Fruit fly (Drosophila melanogaster): ENCODE measurements around the gene BRWD3.

BRWD3 gene

DNA sequence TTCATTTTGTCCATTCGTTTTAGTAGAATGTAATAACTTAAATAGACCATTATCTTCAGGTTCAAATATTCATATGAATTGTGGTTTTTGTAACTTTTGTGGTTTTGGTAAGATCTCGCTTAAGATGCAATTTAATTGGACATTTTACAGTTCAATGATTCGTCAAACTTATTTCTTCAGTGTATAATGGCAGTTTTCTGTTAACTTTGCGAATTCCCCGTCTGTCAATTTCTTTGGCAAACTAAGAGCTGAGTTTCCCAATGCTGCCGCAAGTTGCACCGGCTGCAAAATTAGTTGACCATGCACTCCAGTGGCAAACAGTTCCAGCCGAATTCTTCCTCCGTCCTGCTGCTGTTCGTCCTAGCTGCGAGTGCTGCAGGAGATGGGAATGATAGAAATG is 57.8 kb downstream of the BRWD3 start, which contains the start of gene CG33342:
TSS of gene CG33342 (plus strand) at position 301 of the 400 bp plus-strand sequence.
- TF ChIP-seq noc (tag; optimal IDR thresholded peaks at IDR 0.05): no peak
